Worm (Caenorhabditis elegans) whole organism, early embryonic: ENCODE measurements around the gene pho-6.

ENCODE experiments used
- B0310.2 ChIP-seq: sonication (generic microtip); optimal IDR thresholded peaks from 2 replicates; lab custom pipeline; 2016; ENCODE audit warnings: mild to moderate bottlenecking, missing genetic modification characterization, missing compliant biosample characterization
- aly-1 ChIP-seq: sonication (generic microtip); optimal IDR thresholded peaks from 2 replicates; lab custom pipeline; 2016; ENCODE audit warnings: missing genetic modification characterization, missing compliant biosample characterization
- ama-1 ChIP-seq: fragments of 150-350 bp; optimal IDR thresholded peaks from 2 replicates; lab custom pipeline; 2014
- ceh-13 ChIP-seq: fragments of 200-800 bp; sonication (Bioruptor generic); optimal IDR thresholded peaks from 2 replicates; lab custom pipeline; 2018; ENCODE audit warnings: mild to moderate bottlenecking, missing genetic modification characterization, missing compliant biosample characterization
- ets-7 ChIP-seq: sonication (generic microtip); optimal IDR thresholded peaks from 2 replicates; lab custom pipeline; 2016; ENCODE audit warnings: missing genotype, missing genetic modification characterization, missing compliant biosample characterization
- flt-1 ChIP-seq: fragments of 200-800 bp; sonication (Bioruptor generic); IDR thresholded peaks from 2 replicates; pipeline ENCODE4 v1.3.6; 2022; ENCODE audit warnings: missing genetic modification characterization, missing compliant biosample characterization
- tra-4 ChIP-seq: sonication (generic microtip); optimal IDR thresholded peaks from 2 replicates; lab custom pipeline; 2017; ENCODE audit warnings: missing genetic modification characterization, missing compliant biosample characterization

- TF ChIP-seq B0310.2 (tag; lab: Kevin White, UChicago), result no peak
- no peak for TF ChIP-seq ets-7
- no peak for TF ChIP-seq ama-1 (lab: Kevin White, UChicago)
- no peak for TF ChIP-seq tra-4
- TF ChIP-seq aly-1 (tag; lab: Kevin White, UChicago), result no peak
- TF ChIP-seq ceh-13 (GFP tag; lab: Kevin White, UChicago), result no peak
- no peak for TF ChIP-seq flt-1 (GFP tag; lab: Robert Waterston, UW)
Measured at ce11 chrV:8434400-8434827, 40.2 kb upstream of the pho-6 start.
